Fruit fly (Drosophila melanogaster) whole organism, embryonic: Measurements from ENCODE around the gene CG5541.
A peak's percentile ranks its signal among the peaks of the same experiment; 100 is the strongest.

Source experiments
- Aef1 ChIP-seq: fragments of 200-800 bp; sonication (Bioruptor generic); IDR thresholded peaks from 3 replicates; pipeline ENCODE4 v1.3.6; 2022; ENCODE audit warnings: missing biosample characterization, missing genetic modification characterization
- Antp ChIP-seq: fragments of 200-800 bp; sonication (Bioruptor generic); optimal IDR thresholded peaks from 3 replicates; lab custom pipeline; 2016; ENCODE audit warnings: missing biosample characterization, missing genetic modification characterization
- Blimp-1 ChIP-seq: fragments of 200-800 bp; sonication (Bioruptor generic); optimal IDR thresholded peaks from 3 replicates; lab custom pipeline; 2018; ENCODE audit warnings: missing biosample characterization, missing genetic modification characterization, mild to moderate bottlenecking, moderate library complexity, missing genetic modification reagents
- CG11695 ChIP-seq: fragments of 200-800 bp; sonication (Bioruptor generic); IDR thresholded peaks from 3 replicates; pipeline ENCODE4 v1.3.6; 2022; ENCODE audit warnings: missing biosample characterization, missing genetic modification characterization
- CG13123 ChIP-seq: fragments of 200-800 bp; sonication (Bioruptor generic); optimal IDR thresholded peaks from 2 replicates; lab custom pipeline; 2016; ENCODE audit warnings: missing biosample characterization, missing genetic modification characterization
- CG13894 ChIP-seq: fragments of 200-800 bp; sonication (Bioruptor generic); optimal IDR thresholded peaks from 3 replicates; lab custom pipeline; 2018; ENCODE audit warnings: missing biosample characterization, mild to moderate bottlenecking, missing genetic modification characterization, moderate library complexity
- CG14014 ChIP-seq: fragments of 200-800 bp; sonication (Bioruptor generic); IDR thresholded peaks from 2 replicates; pipeline ENCODE4 v1.3.6; 2022; ENCODE audit warnings: missing biosample characterization, missing genetic modification characterization
- CG14710 ChIP-seq: fragments of 200-800 bp; sonication (Bioruptor generic); optimal IDR thresholded peaks from 3 replicates; lab custom pipeline; 2019; ENCODE audit warnings: missing biosample characterization, mild to moderate bottlenecking, missing genetic modification characterization, moderate library complexity
- CG1529 ChIP-seq: fragments of 200-800 bp; sonication (Bioruptor generic); optimal IDR thresholded peaks from 3 replicates; lab custom pipeline; 2018; ENCODE audit warnings: missing biosample characterization, missing genetic modification characterization
- CG15696 ChIP-seq: fragments of 200-800 bp; sonication (Bioruptor generic); optimal IDR thresholded peaks from 2 replicates; lab custom pipeline; 2019; ENCODE audit warnings: missing biosample characterization, mild to moderate bottlenecking, missing genetic modification characterization, moderate library complexity
- CG18619 ChIP-seq: fragments of 200-800 bp; sonication (Bioruptor generic); optimal IDR thresholded peaks from 3 replicates; lab custom pipeline; 2017; ENCODE audit warnings: missing biosample characterization, mild to moderate bottlenecking, missing genetic modification characterization
- CG2202 ChIP-seq: fragments of 200-800 bp; sonication (Bioruptor generic); optimal IDR thresholded peaks from 2 replicates; lab custom pipeline; 2018; ENCODE audit warnings: missing biosample characterization, mild to moderate bottlenecking, missing genetic modification characterization
- CG31224 ChIP-seq: fragments of 200-800 bp; sonication (Bioruptor generic); IDR thresholded peaks from 2 replicates; pipeline ENCODE4 v1.3.6; 2022; ENCODE audit warnings: missing biosample characterization, missing genetic modification characterization
- CG3163 ChIP-seq: fragments of 200-800 bp; sonication (Bioruptor generic); optimal IDR thresholded peaks from 3 replicates; lab custom pipeline; 2016; ENCODE audit warnings: missing biosample characterization, missing genetic modification characterization
- CG42726 ChIP-seq: fragments of 200-800 bp; sonication (Bioruptor generic); IDR thresholded peaks from 2 replicates; pipeline ENCODE4 v1.3.6; 2022; ENCODE audit warnings: missing biosample characterization, missing genetic modification characterization; ENCODE audit not compliant: partially characterized antibody
- CG4328 ChIP-seq: fragments of 200-800 bp; sonication (Bioruptor generic); optimal IDR thresholded peaks from 3 replicates; lab custom pipeline; 2017; ENCODE audit warnings: missing biosample characterization, missing genetic modification reagents, missing genetic modification characterization
- CG6765 ChIP-seq: fragments of 200-800 bp; sonication (Bioruptor generic); optimal IDR thresholded peaks from 3 replicates; lab custom pipeline; 2017; ENCODE audit warnings: missing biosample characterization, mild to moderate bottlenecking, missing genetic modification characterization
- CG8281 ChIP-seq: fragments of 200-800 bp; sonication (Bioruptor generic); optimal IDR thresholded peaks from 2 replicates; lab custom pipeline; 2018; ENCODE audit warnings: missing biosample characterization, mild to moderate bottlenecking, missing genetic modification characterization, moderate library complexity
- CG8388 ChIP-seq: fragments of 200-800 bp; sonication (Bioruptor generic); optimal IDR thresholded peaks from 2 replicates; lab custom pipeline; 2019; ENCODE audit warnings: missing biosample characterization, mild to moderate bottlenecking, missing genetic modification characterization, moderate library complexity
- CG8765 ChIP-seq: fragments of 200-800 bp; sonication (Bioruptor generic); IDR thresholded peaks from 2 replicates; pipeline ENCODE4 v1.3.6; 2022; ENCODE audit warnings: missing biosample characterization, missing genetic modification characterization
- Chrac-16 ChIP-seq: fragments of 200-800 bp; sonication (Bioruptor generic); optimal IDR thresholded peaks from 3 replicates; lab custom pipeline; 2016; ENCODE audit warnings: missing biosample characterization, missing genetic modification characterization
- E2f2 ChIP-seq: fragments of 200-800 bp; sonication (Bioruptor generic); IDR thresholded peaks from 2 replicates; pipeline ENCODE4 v1.3.6; 2022; ENCODE audit warnings: missing biosample characterization, missing genetic modification characterization
- Ets97D ChIP-seq: fragments of 200-800 bp; sonication (Bioruptor generic); optimal IDR thresholded peaks from 3 replicates; lab custom pipeline; 2016; ENCODE audit warnings: missing biosample characterization, missing genetic modification characterization
- Fer1 ChIP-seq: fragments of 200-800 bp; sonication (Bioruptor generic); optimal IDR thresholded peaks from 2 replicates; lab custom pipeline; 2017; ENCODE audit warnings: missing biosample characterization, mild to moderate bottlenecking, missing genetic modification characterization
- Hr39 ChIP-seq: fragments of >200 bp; optimal IDR thresholded peaks from 2 replicates; lab custom pipeline; 2017
- Med ChIP-seq: fragments of 200-800 bp; sonication (Bioruptor generic); peaks from one replicate; lab custom pipeline; 2016; ENCODE audit warnings: missing biosample characterization, missing genetic modification characterization, mild to moderate bottlenecking, inconsistent platforms, moderate library complexity
- Nf-YA ChIP-seq: fragments of 200-800 bp; sonication (Bioruptor generic); IDR thresholded peaks from 2 replicates; pipeline ENCODE4 v1.3.6; 2022; ENCODE audit warnings: missing biosample characterization, missing genetic modification characterization
- Nf-YB ChIP-seq: fragments of 200-800 bp; sonication (Bioruptor generic); optimal IDR thresholded peaks from 3 replicates; lab custom pipeline; 2019; ENCODE audit warnings: missing biosample characterization, mild to moderate bottlenecking, missing genetic modification characterization, moderate library complexity
- Side ChIP-seq: fragments of 200-800 bp; sonication (Bioruptor generic); optimal IDR thresholded peaks from 2 replicates; lab custom pipeline; 2016; ENCODE audit warnings: missing biosample characterization, missing genetic modification characterization
- Sox100B ChIP-seq: fragments of 200-800 bp; sonication (Bioruptor generic); optimal IDR thresholded peaks from 3 replicates; lab custom pipeline; 2018; ENCODE audit warnings: missing biosample characterization, mild to moderate bottlenecking, missing genetic modification characterization
- Sry-δ ChIP-seq: fragments of 200-800 bp; sonication (Bioruptor generic); optimal IDR thresholded peaks from 2 replicates; lab custom pipeline; 2016; ENCODE audit warnings: missing biosample characterization, missing genetic modification characterization
- ato ChIP-seq: fragments of 200-800 bp; sonication (Bioruptor generic); IDR thresholded peaks from 2 replicates; pipeline ENCODE4 v1.3.6; 2022; ENCODE audit warnings: missing biosample characterization, missing genetic modification characterization; ENCODE audit not compliant: partially characterized antibody
- br ChIP-seq: fragments of >200 bp; optimal IDR thresholded peaks from 2 replicates; lab custom pipeline; 2017
- chm ChIP-seq: fragments of 200-800 bp; sonication (Bioruptor generic); IDR thresholded peaks from 2 replicates; pipeline ENCODE4 v1.3.6; 2022; ENCODE audit warnings: missing biosample characterization, missing genetic modification characterization
- ci ChIP-seq: fragments of 200-800 bp; sonication (Bioruptor generic); IDR thresholded peaks from 3 replicates; pipeline ENCODE4 v1.3.6; 2022; ENCODE audit warnings: missing biosample characterization, missing genetic modification characterization
- da ChIP-seq: fragments of 200-800 bp; sonication (Bioruptor generic); optimal IDR thresholded peaks from 2 replicates; lab custom pipeline; 2016; ENCODE audit warnings: missing biosample characterization, missing genetic modification characterization
- dan ChIP-seq: fragments of 200-800 bp; sonication (Bioruptor generic); IDR thresholded peaks from 2 replicates; pipeline ENCODE4 v1.3.6; 2022; ENCODE audit warnings: missing biosample characterization, missing genetic modification characterization
- dysf ChIP-seq: fragments of 200-800 bp; sonication (Bioruptor generic); IDR thresholded peaks from 3 replicates; pipeline ENCODE4 v1.3.6; 2022; ENCODE audit warnings: missing biosample characterization, missing genetic modification characterization
- exex ChIP-seq: fragments of 200-800 bp; sonication (Bioruptor generic); optimal IDR thresholded peaks from 4 replicates; lab custom pipeline; 2018; ENCODE audit warnings: missing biosample characterization, mild to moderate bottlenecking, missing genetic modification characterization, moderate library complexity
- fd64A ChIP-seq: fragments of 200-800 bp; sonication (Bioruptor generic); optimal IDR thresholded peaks from 3 replicates; lab custom pipeline; 2018; ENCODE audit warnings: missing biosample characterization, mild to moderate bottlenecking, missing genetic modification characterization
- her ChIP-seq: fragments of 200-800 bp; sonication (Bioruptor generic); optimal IDR thresholded peaks from 2 replicates; lab custom pipeline; 2016; ENCODE audit warnings: missing biosample characterization, missing genetic modification characterization
- jumu ChIP-seq: fragments of 200-800 bp; sonication (Bioruptor generic); optimal IDR thresholded peaks from 3 replicates; lab custom pipeline; 2016; ENCODE audit warnings: missing biosample characterization, missing genetic modification characterization
- oc ChIP-seq: fragments of 200-800 bp; sonication (Bioruptor generic); optimal IDR thresholded peaks from 2 replicates; lab custom pipeline; 2018; ENCODE audit warnings: missing biosample characterization, mild to moderate bottlenecking, missing genetic modification characterization, moderate library complexity
- odd ChIP-seq: fragments of 200-800 bp; sonication (Bioruptor generic); optimal IDR thresholded peaks from 2 replicates; lab custom pipeline; 2017; ENCODE audit warnings: missing biosample characterization, mild to moderate bottlenecking, missing genetic modification characterization
- pho ChIP-seq: fragments of 200-800 bp; sonication (Bioruptor generic); optimal IDR thresholded peaks from 2 replicates; lab custom pipeline; 2016; ENCODE audit warnings: missing biosample characterization, missing genetic modification characterization
- pita ChIP-seq: fragments of 200-800 bp; sonication (Bioruptor generic); optimal IDR thresholded peaks from 2 replicates; lab custom pipeline; 2017; ENCODE audit warnings: missing biosample characterization, mild to moderate bottlenecking, missing genetic modification characterization
- schlank ChIP-seq: fragments of 200-800 bp; sonication (Bioruptor generic); optimal IDR thresholded peaks from 2 replicates; lab custom pipeline; 2018; ENCODE audit warnings: missing biosample characterization, mild to moderate bottlenecking, missing genetic modification characterization
- tna ChIP-seq: fragments of 200-800 bp; sonication (Bioruptor generic); IDR thresholded peaks from 2 replicates; pipeline ENCODE4 v1.3.6; 2022; ENCODE audit warnings: missing biosample characterization, missing genetic modification characterization; ENCODE audit not compliant: partially characterized antibody
- tup ChIP-seq: fragments of 200-800 bp; sonication (Bioruptor generic); optimal IDR thresholded peaks from 2 replicates; lab custom pipeline; 2016; ENCODE audit warnings: missing biosample characterization, mild to moderate bottlenecking, missing genetic modification characterization, moderate library complexity
- wek ChIP-seq: fragments of 200-800 bp; sonication (Bioruptor generic); optimal IDR thresholded peaks from 3 replicates; lab custom pipeline; 2018; ENCODE audit warnings: missing biosample characterization, mild to moderate bottlenecking, missing genetic modification characterization, moderate library complexity
- z ChIP-seq: fragments of 200-800 bp; sonication (Bioruptor generic); IDR thresholded peaks from 3 replicates; pipeline ENCODE4 v1.3.6; 2022; ENCODE audit warnings: missing biosample characterization, missing genetic modification characterization

Gene CG5541

DNA sequence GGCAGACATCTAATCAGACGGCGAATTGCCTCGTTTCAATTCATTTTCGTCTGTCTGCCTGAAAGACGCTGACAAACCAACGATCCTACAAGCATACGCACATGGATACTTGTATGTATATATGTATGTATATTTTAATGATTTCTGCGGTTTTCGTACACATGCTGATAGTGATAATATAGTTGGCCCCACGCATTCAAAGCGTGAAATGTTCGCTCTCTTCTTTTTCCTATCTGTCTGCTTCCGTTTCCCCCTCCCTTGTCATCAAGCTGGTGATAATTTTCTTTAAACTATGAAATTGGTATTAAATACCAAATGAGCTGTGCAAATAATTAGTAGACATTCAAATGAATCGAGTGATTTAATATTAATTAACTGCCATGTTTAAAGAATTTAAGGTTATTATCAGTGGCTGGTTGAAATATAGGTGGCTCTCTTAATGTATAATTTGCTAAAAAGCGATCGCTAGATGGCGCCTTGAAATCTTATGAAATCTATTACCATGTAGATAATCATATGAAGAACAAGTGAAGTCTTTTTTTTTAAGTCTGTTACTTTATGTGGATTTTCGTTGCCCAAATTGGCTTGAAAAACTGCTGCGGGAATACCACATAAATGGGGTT is 37.0 kb downstream of the CG5541 start, which contains the start of gene CG33177 (continued):
- TF ChIP-seq Hr39 (lab: Kevin White, UChicago) (no peak), fd64A (GFP tag; lab: Kevin White, UChicago) (no peak), oc (tag; lab: Kevin White, UChicago) (no peak), CG13894 (tag; lab: Kevin White, UChicago) (no peak), Side (GFP tag; lab: Kevin White, UChicago) (no peak), tna (GFP tag; lab: Robert Waterston, UW) (no peak), CG8281 (no peak), z (no peak), Sox100B (GFP tag; lab: Kevin White, UChicago) (no peak), Chrac-16 (GFP tag; lab: Kevin White, UChicago) (peak; percentile 18), Fer1 (GFP tag; lab: Kevin White, UChicago) (no peak), CG3163 (GFP tag; lab: Kevin White, UChicago) (no peak), ci (GFP tag; lab: Robert Waterston, UW) (no peak), CG2202 (tag; lab: Kevin White, UChicago) (no peak), br (lab: Kevin White, UChicago) (no peak), Sry-δ (GFP tag; lab: Kevin White, UChicago) (peak; percentile 24), Nf-YA (GFP tag; lab: Robert Waterston, UW) (no peak), Antp (GFP tag; lab: Kevin White, UChicago) (no peak), tup (no peak), dysf (GFP tag; lab: Robert Waterston, UW) (no peak; the same call in 2 of the 3 replicates), da (GFP tag; lab: Kevin White, UChicago) (peak; percentile 4), jumu (GFP tag; lab: Kevin White, UChicago) (no peak), Ets97D (GFP tag; lab: Kevin White, UChicago) (peak; percentile 18), pho (GFP tag; lab: Kevin White, UChicago) (peak; percentile 12), CG4328 (GFP tag; lab: Kevin White, UChicago) (no peak), ato (GFP tag; lab: Robert Waterston, UW) (no peak), wek (GFP tag; lab: Kevin White, UChicago) (no peak), E2f2 (GFP tag; lab: Robert Waterston, UW) (0 out of 2 replicates have a peak, but pooled peaks have one; percentile 9), schlank (tag; lab: Kevin White, UChicago) (no peak), CG1529 (GFP tag; lab: Kevin White, UChicago) (no peak), CG15696 (tag; lab: Kevin White, UChicago) (peak; percentile 32), pita (GFP tag; lab: Kevin White, UChicago) (peak; percentile 3), chm (GFP tag; lab: Robert Waterston, UW) (no peak), odd (GFP tag; lab: Kevin White, UChicago) (no peak), Aef1 (GFP tag; lab: Robert Waterston, UW) (no peak), Med (GFP tag; lab: Kevin White, UChicago) (peak; percentile 77), CG11695 (GFP tag; lab: Robert Waterston, UW) (no peak), dan (GFP tag; lab: Robert Waterston, UW) (no peak), CG6765 (no peak), CG8765 (GFP tag; lab: Robert Waterston, UW) (no peak), CG31224 (GFP tag; lab: Robert Waterston, UW) (no peak), CG14710 (peak; percentile 10), CG18619 (GFP tag; lab: Kevin White, UChicago) (peak; percentile 16), Nf-YB (GFP tag; lab: Kevin White, UChicago) (no peak), CG14014 (GFP tag; lab: Robert Waterston, UW) (no peak), exex (tag; lab: Kevin White, UChicago) (peak; percentile 91), CG42726 (GFP tag; lab: Robert Waterston, UW) (no peak), her (GFP tag; lab: Kevin White, UChicago) (no peak), Blimp-1 (GFP tag; lab: Kevin White, UChicago) (no peak), CG13123 (GFP tag; lab: Kevin White, UChicago) (no peak), CG8388 (GFP tag; lab: Kevin White, UChicago) (no peak)
